Fruit fly (Drosophila melanogaster): ENCODE results near the gene Rip11.

dm6 chrX:18665715-18666267 is 18.3 kb upstream of the Rip11 start:
- TF ChIP-seq CG8478 (optimal IDR thresholded peaks at IDR 0.05) (no peak), CTCF (optimal IDR thresholded peaks at IDR 0.05) (no peak)
